Fruit fly (Drosophila melanogaster): Measurements from ENCODE around the gene Taf10.

Taf10 gene

DNA sequence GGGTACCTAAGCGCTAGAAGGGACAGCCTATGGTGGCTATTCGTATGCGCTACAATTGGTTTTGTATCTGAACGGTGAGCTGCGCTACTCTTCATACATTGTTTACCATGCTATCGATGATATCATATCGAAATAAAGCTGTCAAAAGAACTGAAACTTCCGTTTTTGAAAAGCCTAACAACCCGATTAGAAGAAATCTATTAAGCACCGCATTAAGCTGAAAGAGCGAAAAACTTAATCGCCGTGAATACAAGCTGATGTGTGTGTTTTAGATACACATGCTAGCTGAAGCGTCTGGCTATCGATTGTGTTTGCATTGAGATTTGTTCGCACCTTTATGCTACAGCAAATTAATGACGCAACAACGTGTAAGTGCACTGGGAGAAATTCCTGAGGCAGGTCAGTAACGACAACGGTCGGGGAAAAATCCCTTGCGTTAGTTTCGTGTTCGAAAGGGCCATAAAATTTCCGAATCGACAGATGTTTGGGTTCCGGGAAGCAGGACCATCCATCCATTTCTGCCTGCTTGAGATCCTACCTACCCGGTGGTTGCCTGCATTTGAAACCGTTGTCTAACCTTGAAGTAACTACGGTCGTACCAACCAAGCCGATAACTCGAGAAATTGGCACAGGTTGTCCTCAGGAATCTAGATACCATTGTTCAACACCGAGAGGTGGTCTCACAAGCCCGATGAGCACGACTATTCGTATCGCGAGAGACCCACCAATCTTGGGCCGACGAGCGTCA, 17.2 kb upstream of the Taf10 start (continued):
- no peak for TF ChIP-seq Blimp-1 (GFP tag; optimal IDR thresholded peaks at IDR 0.05)
- peak; percentile 14 for TF ChIP-seq CG3032 (tag; optimal IDR thresholded peaks at IDR 0.05)
- peak; percentile 90 for TF ChIP-seq Eip78C (GFP tag)
- TF ChIP-seq CG8632 (GFP tag; optimal IDR thresholded peaks at IDR 0.05), result peak; percentile 33
- TF ChIP-seq net (GFP tag; optimal IDR thresholded peaks at IDR 0.05), result peak; percentile 51
- TF ChIP-seq vri (GFP tag; optimal IDR thresholded peaks at IDR 0.05), result peak; percentile 15
- no peak for TF ChIP-seq CG8319 (GFP tag; optimal IDR thresholded peaks at IDR 0.05)
- TF ChIP-seq CG15336 (GFP tag; IDR thresholded peaks at IDR 0.05), result no peak
- TF ChIP-seq CG6808 (GFP tag; optimal IDR thresholded peaks at IDR 0.05), result no peak
- no peak for TF ChIP-seq CG6163 (GFP tag; IDR thresholded peaks at IDR 0.05)
- no peak for TF ChIP-seq topi (GFP tag; optimal IDR thresholded peaks at IDR 0.05)
- peak; percentile 70 for TF ChIP-seq CG3919 (GFP tag; optimal IDR thresholded peaks at IDR 0.05)
- TF ChIP-seq CG7368 (GFP tag; optimal IDR thresholded peaks at IDR 0.05), result no peak
- peak; percentile 28 for TF ChIP-seq CG9139 (GFP tag; optimal IDR thresholded peaks at IDR 0.05)
- TF ChIP-seq CG11762 (GFP tag; optimal IDR thresholded peaks at IDR 0.05; ENCODE audit: insufficient read depth), result peak; percentile 9

dm6 chr2L:2751085-2751710, 16.5 kb upstream of the Taf10 start:
- TF ChIP-seq CG7368 (GFP tag; optimal IDR thresholded peaks at IDR 0.05) (no peak), fkh (GFP tag; optimal IDR thresholded peaks at IDR 0.05) (peak; percentile 29), Eip93F (GFP tag; optimal IDR thresholded peaks at IDR 0.05) (peak; percentile 28), svp (GFP tag) (peak; percentile 69), vri (GFP tag; optimal IDR thresholded peaks at IDR 0.05) (peak; percentile 86), CG16779 (tag; optimal IDR thresholded peaks at IDR 0.05) (no peak), Eip75B (GFP tag; optimal IDR thresholded peaks at IDR 0.05) (no peak), Sox15 (GFP tag; optimal IDR thresholded peaks at IDR 0.05) (no peak), fd59A (GFP tag; optimal IDR thresholded peaks at IDR 0.05) (no peak), dac (GFP tag; optimal IDR thresholded peaks at IDR 0.05) (no peak), Ets96B (tag; optimal IDR thresholded peaks at IDR 0.05) (no peak), Sox102F (GFP tag; optimal IDR thresholded peaks at IDR 0.05) (no peak), CG4318 (GFP tag; optimal IDR thresholded peaks at IDR 0.05) (no peak), acj6 (GFP tag; optimal IDR thresholded peaks at IDR 0.05) (no peak), Gug (GFP tag; IDR thresholded peaks at IDR 0.05) (no peak), CG1621 (tag; optimal IDR thresholded peaks at IDR 0.05) (no peak), CG3919 (GFP tag; optimal IDR thresholded peaks at IDR 0.05) (no peak), ss (GFP tag; optimal IDR thresholded peaks at IDR 0.05) (peak in 1 of 2 experiments; percentile 34), CG9139 (GFP tag; optimal IDR thresholded peaks at IDR 0.05) (no peak), eg (GFP tag; IDR thresholded peaks at IDR 0.05) (no peak), CG8319 (GFP tag; optimal IDR thresholded peaks at IDR 0.05) (no peak)

DNA sequence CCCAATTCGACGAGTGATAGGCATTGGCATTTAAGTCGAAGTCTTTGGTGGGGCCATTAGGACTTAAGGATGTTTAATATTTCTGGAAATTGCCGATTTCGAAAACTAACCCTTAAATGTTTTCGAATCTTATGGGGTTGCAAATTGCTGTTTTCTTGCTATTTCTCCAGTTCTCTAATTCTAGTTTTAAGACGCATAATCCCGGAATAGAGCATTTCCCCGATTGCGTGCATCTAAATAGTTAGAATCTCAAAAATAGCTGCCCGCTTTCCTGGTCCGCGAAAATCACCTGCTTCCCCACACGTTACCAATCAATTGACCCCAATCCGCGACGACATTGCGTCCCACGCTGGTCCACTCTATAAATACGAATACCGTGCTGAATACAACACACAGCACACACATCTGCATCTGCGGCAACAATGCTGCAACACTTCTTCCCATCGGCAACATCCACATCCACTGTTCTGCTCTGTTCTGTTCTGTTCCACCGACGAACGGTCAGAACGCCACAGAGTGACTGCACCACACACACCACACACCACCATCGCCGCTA, 15.7 kb upstream of the Taf10 start, which contains the start of gene Bacc:
Bacc (plus strand) TSS at position 542 of the 556 bp plus-strand sequence.
- TF ChIP-seq Met (GFP tag; optimal IDR thresholded peaks at IDR 0.05) (peak; percentile 99), achi (GFP tag; optimal IDR thresholded peaks at IDR 0.05) (peak; percentile 97), CG6792 (GFP tag; optimal IDR thresholded peaks at IDR 0.05) (peak; percentile 98), Lpt (GFP tag; optimal IDR thresholded peaks at IDR 0.05) (peak; percentile 93), CG9139 (GFP tag; optimal IDR thresholded peaks at IDR 0.05) (peak; percentile 94), CG8319 (GFP tag; optimal IDR thresholded peaks at IDR 0.05) (peak; percentile 96), CG11294 (GFP tag; IDR thresholded peaks at IDR 0.05) (no peak), Sox14 (GFP tag; optimal IDR thresholded peaks at IDR 0.05) (peak; percentile 99), CG16779 (tag; optimal IDR thresholded peaks at IDR 0.05) (peak; percentile 97), lz (GFP tag; optimal IDR thresholded peaks at IDR 0.05) (peak; percentile 98), Sox102F (GFP tag; optimal IDR thresholded peaks at IDR 0.05) (peak; percentile 98), Ets21C (GFP tag; optimal IDR thresholded peaks at IDR 0.05) (peak; percentile 96), CG10669 (GFP tag; optimal IDR thresholded peaks at IDR 0.05) (peak; percentile 97), salr (GFP tag; optimal IDR thresholded peaks at IDR 0.05) (peak; percentile 90 to 99), fd59A (GFP tag; optimal IDR thresholded peaks at IDR 0.05) (peak; percentile 99), CG34406 (GFP tag; optimal IDR thresholded peaks at IDR 0.05) (peak; percentile 97), CG10631 (GFP tag; optimal IDR thresholded peaks at IDR 0.05) (peak; percentile 97), CG11762 (GFP tag; optimal IDR thresholded peaks at IDR 0.05; ENCODE audit: insufficient read depth) (peak; percentile 98), Smox (GFP tag; optimal IDR thresholded peaks at IDR 0.05) (peak; percentile 98), CG8119 (GFP tag; IDR thresholded peaks at IDR 0.05) (no peak), CG31627 (GFP tag; optimal IDR thresholded peaks at IDR 0.05) (peak; percentile 97), CG8632 (GFP tag; optimal IDR thresholded peaks at IDR 0.05) (peak; percentile 98)
